Fruit fly (Drosophila melanogaster) whole organism, larva: ENCODE measurements around the gene CG4991.

Experiments
- noc ChIP-seq: fragments of 200-800 bp; sonication (Bioruptor generic); optimal IDR thresholded peaks from 3 replicates; lab custom pipeline; 2019; ENCODE audit warnings: missing biosample characterization, mild to moderate bottlenecking, missing genetic modification characterization, moderate library complexity

CG4991 gene

dm6 chrX:17106153-17106700, 14.6 kb downstream of the CG4991 start:
- TF ChIP-seq noc: no peak

- no peak for TF ChIP-seq noc
Measured at dm6 chrX:17107401-17107916, 15.8 kb downstream of the CG4991 start, which contains the start of gene CG5004. TSS of gene CG5004 (plus strand) at chrX:17107582.

dm6 chrX:17108000-17108399, 16.3 kb downstream of the CG4991 start:
- TF ChIP-seq noc: no peak

dm6 chrX:17109673-17110072, 18.0 kb downstream of the CG4991 start:
- peak; percentile 22 for TF ChIP-seq noc

dm6 chrX:17110556-17111177, 19.0 kb downstream of the CG4991 start:
- TF ChIP-seq noc: no peak

dm6 chrX:17111274-17111673, 19.6 kb downstream of the CG4991 start:
- no peak for TF ChIP-seq noc

- TF ChIP-seq noc: no peak
Measured at dm6 chrX:17111958-17112953, 20.6 kb downstream of the CG4991 start.

- TF ChIP-seq noc: no peak
Measured at dm6 chrX:17113324-17113723, 21.7 kb downstream of the CG4991 start.

dm6 chrX:17121600-17121999, 29.9 kb downstream of the CG4991 start:
- peak; percentile 45 for TF ChIP-seq noc

- TF ChIP-seq noc: no peak
Measured at dm6 chrX:17122425-17123094, 30.9 kb downstream of the CG4991 start.

- peak; percentile 81 for TF ChIP-seq noc
Measured at dm6 chrX:17123545-17124203, 32.0 kb downstream of the CG4991 start.

dm6 chrX:17125017-17125821, 33.6 kb downstream of the CG4991 start:
- peak; percentile 62 for TF ChIP-seq noc

- peak; percentile 92 for TF ChIP-seq noc
Measured at dm6 chrX:17129733-17130466, 38.2 kb downstream of the CG4991 start.

dm6 chrX:17132685-17133084, 41.0 kb downstream of the CG4991 start:
- TF ChIP-seq noc: no peak
